Worm (Caenorhabditis elegans): Measurements from ENCODE around the gene tnc-2.

- TF ChIP-seq hmg-4 (GFP tag; optimal IDR thresholded peaks at IDR 0.05) (no peak), ama-1 (optimal IDR thresholded peaks at IDR 0.05) (no peak), ceh-13 (GFP tag; optimal IDR thresholded peaks at IDR 0.05) (no peak), hnd-1 (tag; optimal IDR thresholded peaks at IDR 0.05) (no peak), F13C5.2 (tag; optimal IDR thresholded peaks at IDR 0.05) (no peak), flt-1 (GFP tag; IDR thresholded peaks at IDR 0.05) (no peak), tbx-11 (GFP tag; IDR thresholded peaks at IDR 0.05) (no peak), hmbx-1 (tag; optimal IDR thresholded peaks at IDR 0.05) (no peak)
Observed at ce11 chrII:10480043-10480442, 13.4 kb downstream of the tnc-2 start.

All from whole organism, early embryonic.